Worm (Caenorhabditis elegans) whole organism, L4 larva: Measurements from ENCODE around the gene fbxa-150.
"Not testable (repeated sequence)": the region's sequence is repeated elsewhere in the genome, so short reads cannot be mapped to it uniquely, and the experiment has no call there.

Experiments
- D1046.2 ChIP-seq: fragments of 200-800 bp; sonication (Bioruptor generic); IDR thresholded peaks from 2 replicates; pipeline ENCODE4 v1.3.6; 2022; ENCODE audit warnings: missing genetic modification characterization, missing compliant biosample characterization
- F44E2.7 ChIP-seq: fragments of 200-800 bp; sonication (Bioruptor generic); IDR thresholded peaks from 2 replicates; pipeline ENCODE4 v2.1.2; 2022; ENCODE audit warnings: missing genetic modification characterization, missing compliant biosample characterization
- Y5F2A.4 ChIP-seq: fragments of 200-800 bp; sonication (Bioruptor generic); optimal IDR thresholded peaks from 2 replicates; lab custom pipeline; 2018; ENCODE audit warnings: mild to moderate bottlenecking, missing genetic modification characterization, missing compliant biosample characterization
- ZK546.5 ChIP-seq, 2 experiments: sonication (generic microtip); optimal IDR thresholded peaks; 2 replicates each; lab custom pipeline; 2017; ENCODE audit warnings: missing biosample characterization in 2 of 2, missing genetic modification characterization in 2 of 2
- aha-1 ChIP-seq: fragments of 150-350 bp; peaks from one replicate; lab custom pipeline; 2014; ENCODE audit warnings: missing biosample characterization, missing genetic modification characterization
- attf-4 ChIP-seq: sonication (generic microtip); optimal IDR thresholded peaks from 3 replicates; lab custom pipeline; 2017; ENCODE audit warnings: missing biosample characterization, missing genetic modification characterization
- ceh-28 ChIP-seq: fragments of 150-350 bp; optimal IDR thresholded peaks from 2 replicates; lab custom pipeline; 2014; ENCODE audit warnings: missing biosample characterization, missing genetic modification reagents, missing genetic modification characterization
- ces-1 ChIP-seq: fragments of 150-350 bp; sonication (generic microtip); optimal IDR thresholded peaks from 4 replicates; lab custom pipeline; 2014; ENCODE audit warnings: missing biosample characterization, missing genetic modification reagents, missing genetic modification characterization
- ctbp-1 ChIP-seq: fragments of 200-800 bp; sonication (Bioruptor generic); IDR thresholded peaks from 2 replicates; pipeline ENCODE4 v1.3.6; 2022; ENCODE audit warnings: missing genetic modification reagents, missing genetic modification characterization, missing compliant biosample characterization
- daf-16 ChIP-seq, 3 experiments: sonication (generic microtip); optimal IDR thresholded peaks; 2 replicates each; lab custom pipeline; 2016 to 2017; ENCODE audit warnings: missing genetic modification characterization in 3 of 3, missing genetic modification reagents in 3 of 3, mild to moderate bottlenecking in 2 of 3, missing compliant biosample characterization in 2 of 3, missing biosample characterization in 1 of 3, moderate library complexity in 1 of 3
- dmd-6 ChIP-seq: fragments of 200-800 bp; sonication (Bioruptor generic); IDR thresholded peaks from 2 replicates; pipeline ENCODE4 v1.3.6; 2022; ENCODE audit warnings: missing genetic modification reagents, missing genetic modification characterization, missing compliant biosample characterization
- dmd-8 ChIP-seq: fragments of 200-800 bp; sonication (Bioruptor generic); IDR thresholded peaks from 2 replicates; pipeline ENCODE4 v1.3.6; 2022; ENCODE audit warnings: missing genetic modification characterization, missing compliant biosample characterization
- duxl-1 ChIP-seq: sonication (generic microtip); optimal IDR thresholded peaks from 2 replicates; lab custom pipeline; 2016; ENCODE audit warnings: mild to moderate bottlenecking, missing genetic modification characterization, moderate library complexity, missing compliant biosample characterization; ENCODE audit not compliant: poor library complexity
- fkh-10 ChIP-seq: fragments of 150-350 bp; optimal IDR thresholded peaks from 2 replicates; lab custom pipeline; 2014; ENCODE audit warnings: missing biosample characterization, missing genetic modification reagents, missing genetic modification characterization
- fos-1 ChIP-seq: fragments of 150-350 bp; optimal IDR thresholded peaks from 2 replicates; lab custom pipeline; 2014; ENCODE audit warnings: missing biosample characterization, missing genetic modification characterization
- gei-8 ChIP-seq: fragments of 200-800 bp; sonication (Bioruptor generic); optimal IDR thresholded peaks from 2 replicates; lab custom pipeline; 2018; ENCODE audit warnings: mild to moderate bottlenecking, missing genetic modification characterization, missing compliant biosample characterization
- hif-1 ChIP-seq, 2 experiments: sonication (generic microtip); optimal IDR thresholded peaks; 2 replicates each; lab custom pipeline; 2016 to 2017; ENCODE audit warnings: missing compliant biosample characterization in 2 of 2, missing genetic modification characterization in 2 of 2, missing genetic modification reagents in 2 of 2, missing genotype in 2 of 2, mild to moderate bottlenecking in 1 of 2
- hmg-1.1 ChIP-seq: fragments of 200-800 bp; sonication (Bioruptor generic); IDR thresholded peaks from 2 replicates; pipeline ENCODE4 v1.3.6; 2022; ENCODE audit warnings: missing genetic modification reagents, missing genetic modification characterization, missing compliant biosample characterization
- jun-1 ChIP-seq: fragments of 150-350 bp; optimal IDR thresholded peaks from 2 replicates; lab custom pipeline; 2014; ENCODE audit warnings: missing biosample characterization, missing genetic modification reagents, missing genetic modification characterization
- lim-7 ChIP-seq: fragments of 200-800 bp; sonication (Bioruptor generic); IDR thresholded peaks from 2 replicates; pipeline ENCODE4 v1.3.6; 2022; ENCODE audit warnings: missing genetic modification characterization, missing compliant biosample characterization
- lin-1 ChIP-seq: fragments of 200-800 bp; sonication (Bioruptor generic); IDR thresholded peaks from 2 replicates; pipeline ENCODE4 v1.3.6; 2022; ENCODE audit warnings: missing genetic modification reagents, missing genetic modification characterization, missing compliant biosample characterization
- lsy-2 ChIP-seq, 2 experiments: fragments of 150-350 bp in 1 of 2; sonication (generic microtip) in 1 of 2; optimal IDR thresholded peaks; 2 replicates each; lab custom pipeline; 2014 to 2017; ENCODE audit warnings: missing biosample characterization in 2 of 2, missing genetic modification characterization in 2 of 2
- madf-9 ChIP-seq: fragments of 200-800 bp; sonication (Bioruptor generic); conservative IDR thresholded peaks from 2 replicates; pipeline ENCODE4 v1.3.6; 2022; ENCODE audit warnings: missing genetic modification reagents, missing genetic modification characterization, missing compliant biosample characterization
- nhr-28 ChIP-seq: fragments of 150-350 bp; optimal IDR thresholded peaks from 2 replicates; lab custom pipeline; 2014; ENCODE audit warnings: missing biosample characterization, missing genetic modification characterization
- nhr-6 ChIP-seq: fragments of 150-350 bp; optimal IDR thresholded peaks from 2 replicates; lab custom pipeline; 2014; ENCODE audit warnings: missing biosample characterization, missing genetic modification characterization
- pha-4 ChIP-seq, 2 experiments: fragments of 150-350 bp in 1 of 2; fragments of 200-800 bp in 1 of 2; sonication (Bioruptor generic) in 1 of 2; IDR thresholded peaks in 1 of 2; optimal IDR thresholded peaks in 1 of 2; 2 replicates each; pipeline versions ENCODE4 v1.3.6 to Lab custom; 2014 to 2022; ENCODE audit warnings: missing genetic modification characterization in 2 of 2, missing genetic modification reagents in 2 of 2, missing biosample characterization in 1 of 2, missing compliant biosample characterization in 1 of 2
- php-3 ChIP-seq: fragments of 200-800 bp; sonication (Bioruptor generic); IDR thresholded peaks from 2 replicates; pipeline ENCODE4 v1.3.6; 2022; ENCODE audit warnings: missing genetic modification reagents, missing genetic modification characterization, missing compliant biosample characterization
- pqm-1 ChIP-seq: sonication (generic microtip); optimal IDR thresholded peaks from 2 replicates; lab custom pipeline; 2017; ENCODE audit warnings: missing biosample characterization, missing genetic modification characterization
- set-16 ChIP-seq: fragments of 200-800 bp; sonication (Bioruptor generic); IDR thresholded peaks from 2 replicates; pipeline ENCODE4 v1.3.6; 2022; ENCODE audit warnings: missing genetic modification reagents, missing genetic modification characterization, missing compliant biosample characterization
- snpc-4 ChIP-seq: fragments of 150-350 bp; optimal IDR thresholded peaks from 2 replicates; lab custom pipeline; 2014; ENCODE audit warnings: missing biosample characterization, missing genetic modification characterization
- zip-11 ChIP-seq: fragments of 200-800 bp; sonication (Bioruptor generic); IDR thresholded peaks from 2 replicates; pipeline ENCODE4 v1.3.6; 2022; ENCODE audit warnings: missing genetic modification characterization, missing compliant biosample characterization
- zip-2 ChIP-seq: fragments of 150-350 bp; optimal IDR thresholded peaks from 2 replicates; lab custom pipeline; 2014; ENCODE audit warnings: missing biosample characterization, missing genetic modification characterization
- ztf-11 ChIP-seq: fragments of 150-350 bp; optimal IDR thresholded peaks from 2 replicates; lab custom pipeline; 2014; ENCODE audit warnings: missing biosample characterization, missing genetic modification characterization

Gene fbxa-150

DNA sequence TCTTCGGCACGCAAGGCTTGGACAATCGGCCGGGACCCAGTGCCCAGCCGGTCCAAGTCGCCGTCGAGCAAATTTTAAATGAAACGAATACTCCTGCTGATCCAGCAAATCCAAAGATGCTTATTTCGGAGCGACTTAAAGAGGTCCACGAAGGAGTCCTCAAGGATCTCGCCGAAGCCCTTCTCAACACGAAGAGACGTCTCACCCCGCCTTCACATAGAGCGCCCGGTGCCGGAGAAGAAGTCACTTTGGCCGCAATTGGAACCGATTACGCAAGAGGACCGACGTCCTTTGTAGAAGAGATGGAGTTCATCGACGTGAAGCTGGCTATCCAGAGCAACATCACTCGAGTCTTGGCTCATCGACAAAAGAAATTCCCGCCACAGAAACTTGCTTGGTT lies 13.0 kb upstream of the fbxa-150 start:
- TF ChIP-seq set-16 (GFP tag; lab: Robert Waterston, UW), result peak; percentile 49; the same call in 1 of the 2 replicates
- TF ChIP-seq duxl-1 (tag; lab: Kevin White, UChicago), result no peak

DNA sequence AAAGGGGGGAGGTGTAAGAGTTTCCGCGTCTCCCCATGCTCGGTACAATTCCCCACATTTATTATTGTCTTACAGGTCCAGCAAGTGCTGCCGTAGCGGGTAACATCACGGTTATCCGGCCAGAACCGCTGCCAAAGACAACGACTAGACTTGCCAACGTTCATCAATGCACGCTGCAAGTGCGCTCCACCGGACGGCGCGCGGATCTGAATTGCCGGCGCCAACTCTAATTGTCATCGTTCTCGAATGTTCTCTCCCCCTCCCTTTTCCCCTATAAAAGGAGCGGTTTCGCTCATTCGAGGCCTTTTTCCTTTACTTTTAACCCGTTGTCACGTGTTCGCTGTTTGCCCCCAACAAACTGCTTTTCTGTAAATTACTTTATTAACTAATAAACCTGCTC lies 8.7 kb upstream of the fbxa-150 start, which contains the start of gene Y38H6C.8:
Gene Y38H6C.8, plus strand, starts transcription at position 301 of the 400 bp plus-strand sequence.
- not testable (repeated sequence) for TF ChIP-seq snpc-4; nhr-28 (tag; lab: Kevin White, UChicago); dmd-6 (GFP tag; lab: Robert Waterston, UW)

ce11 chrV:20514483-20514882 lies 7.9 kb upstream of the fbxa-150 start:
- TF ChIP-seq fkh-10 (GFP tag; lab: Kevin White, UChicago), result no peak
- no peak for TF ChIP-seq pha-4 (GFP tag; IDR thresholded peaks at IDR 0.05; lab: Robert Waterston, UW)
- TF ChIP-seq pha-4 (tag; optimal IDR thresholded peaks at IDR 0.05; lab: Kevin White, UChicago), result no peak
- peak; percentile 48 for TF ChIP-seq pqm-1
- no peak for TF ChIP-seq ZK546.5 (tag; optimal IDR thresholded peaks at IDR 0.05; lab: Kevin White, UChicago)
- TF ChIP-seq lin-1 (GFP tag; lab: Robert Waterston, UW), result no peak
- no peak for TF ChIP-seq attf-4

DNA sequence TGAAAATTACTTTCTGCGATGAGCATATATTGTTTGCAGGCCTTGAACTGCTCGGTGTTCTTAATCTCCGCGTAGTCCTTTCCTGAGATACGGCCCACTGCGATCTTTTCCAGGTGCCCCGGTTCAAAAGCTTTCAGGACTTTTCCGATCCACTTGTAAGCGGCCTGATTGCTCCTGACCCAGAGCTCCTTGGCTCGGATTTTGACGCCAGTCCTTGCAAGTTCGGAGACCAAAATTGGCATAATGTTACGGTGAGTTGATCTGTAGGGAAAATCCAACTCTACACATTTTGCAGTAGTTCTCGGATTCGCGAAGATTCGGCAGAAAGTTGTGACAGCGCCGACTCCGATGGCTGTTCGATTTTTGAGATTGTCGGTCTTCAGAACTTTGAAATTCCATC lies 5.4 kb upstream of the fbxa-150 start:
- TF ChIP-seq F44E2.7 (GFP tag; lab: Robert Waterston, UW) (0 out of 2 replicates have a peak, but pooled peaks have one; percentile 70), aha-1 (tag; lab: Kevin White, UChicago) (peak; percentile 96), hmg-1.1 (no peak)

DNA sequence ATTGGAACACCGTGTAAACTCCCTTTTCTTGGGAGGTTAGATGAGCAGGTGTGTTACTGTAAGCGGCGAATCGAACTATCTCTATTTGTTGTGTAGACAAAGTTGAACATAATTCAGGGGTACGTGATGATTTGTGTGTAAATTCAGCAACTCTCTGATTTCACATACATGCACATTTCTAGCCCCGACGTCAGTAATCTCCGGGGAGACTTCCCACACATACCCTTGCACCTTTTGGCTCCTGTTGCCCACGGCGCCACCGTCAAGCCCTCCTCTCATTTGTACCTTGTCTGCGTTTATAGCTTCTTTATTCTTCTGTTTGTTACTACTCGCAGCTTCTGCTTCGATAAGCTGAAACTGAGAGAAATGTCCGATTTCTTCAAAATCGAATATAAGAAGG lies 3.5 kb upstream of the fbxa-150 start, which contains the start of gene Y38H6C.25:
Gene Y38H6C.25, plus strand, starts transcription at position 301 of the 400 bp plus-strand sequence.
- 0 out of 2 replicates have a peak, but pooled peaks have one; percentile 32 for TF ChIP-seq F44E2.7 (GFP tag; lab: Robert Waterston, UW)
- TF ChIP-seq zip-2 (tag; lab: Kevin White, UChicago), result no peak

- peak; percentile 81 for TF ChIP-seq pqm-1
- TF ChIP-seq dmd-6 (GFP tag; lab: Robert Waterston, UW), result peak; percentile 44; the same call in 1 of the 2 replicates
- TF ChIP-seq php-3, result peak; percentile 68
- no peak for TF ChIP-seq hif-1 (tag; optimal IDR thresholded peaks at IDR 0.05; lab: Kevin White, UChicago)
- no peak for TF ChIP-seq daf-16 (GFP tag; optimal IDR thresholded peaks at IDR 0.05; lab: Kevin White, UChicago)
- TF ChIP-seq daf-16 (tag; optimal IDR thresholded peaks at IDR 0.05; lab: Kevin White, UChicago), result peak; percentile 60
- TF ChIP-seq zip-2 (tag; lab: Kevin White, UChicago), result no peak
- no peak for TF ChIP-seq dmd-8 (GFP tag; lab: Robert Waterston, UW)
- TF ChIP-seq nhr-28 (tag; lab: Kevin White, UChicago), result peak; percentile 84
- peak; percentile 15 for TF ChIP-seq nhr-6 (tag; lab: Kevin White, UChicago)
- no peak for TF ChIP-seq D1046.2 (GFP tag; lab: Robert Waterston, UW)
- TF ChIP-seq, all 104 proteins: peak for 6
These were observed 3.5 kb downstream of the fbxa-150 start, which contains the start of the genes srh-166 and Y38H6C.24 for ce11 chrV:20525816-20526459. Gene srh-166 (minus strand): TSS chrV:20525866. Gene Y38H6C.24 (plus strand): TSS chrV:20526435.

- TF ChIP-seq Y5F2A.4 (GFP tag; lab: Kevin White, UChicago), result no peak
- no peak for TF ChIP-seq ctbp-1 (GFP tag; lab: Robert Waterston, UW)
- TF ChIP-seq snpc-4, result no peak
- TF ChIP-seq ces-1 (GFP tag; lab: Kevin White, UChicago), result no peak
- TF ChIP-seq fos-1 (tag; lab: Kevin White, UChicago), result no peak
- TF ChIP-seq lsy-2 (tag; optimal IDR thresholded peaks at IDR 0.05; lab: Kevin White, UChicago), result no peak
- TF ChIP-seq ceh-28 (tag; lab: Kevin White, UChicago), result no peak
- TF ChIP-seq madf-9 (GFP tag; lab: Robert Waterston, UW), result no peak
- no peak for TF ChIP-seq gei-8
- TF ChIP-seq ztf-11, result no peak
- no peak for TF ChIP-seq lim-7 (GFP tag; lab: Robert Waterston, UW)
- no peak for TF ChIP-seq jun-1 (tag; lab: Kevin White, UChicago)
- TF ChIP-seq zip-11 (GFP tag; lab: Robert Waterston, UW), result no peak
These were observed 5.1 kb downstream of the fbxa-150 start, which contains the start of gene Y38H6C.13 for ce11 chrV:20527493-20527892. Gene Y38H6C.13 (plus strand): TSS chrV:20527793.
